Fruit fly (Drosophila melanogaster) whole organism, embryonic: ENCODE data around the gene Snx21.

Experiments used
- Atf3 ChIP-seq: fragments of 200-800 bp; sonication (Bioruptor generic); optimal IDR thresholded peaks from 3 replicates; lab custom pipeline; 2016; ENCODE audit warnings: missing biosample characterization, missing genetic modification characterization
- BEAF-32 ChIP-seq: fragments of 200-800 bp; sonication (Bioruptor generic); optimal IDR thresholded peaks from 3 replicates; lab custom pipeline; 2017; ENCODE audit warnings: missing biosample characterization, missing genetic modification characterization, mild to moderate bottlenecking, moderate library complexity, missing genetic modification reagents
- Bgb ChIP-seq: fragments of 200-800 bp; sonication (Bioruptor generic); IDR thresholded peaks from 2 replicates; pipeline ENCODE4 v1.3.6; 2022; ENCODE audit warnings: missing biosample characterization, missing genetic modification characterization; ENCODE audit not compliant: partially characterized antibody
- CG10321 ChIP-seq: fragments of 200-800 bp; sonication (Bioruptor generic); IDR thresholded peaks from 2 replicates; pipeline ENCODE4 v1.3.6; 2022; ENCODE audit warnings: missing biosample characterization, missing genetic modification characterization
- CG10431 ChIP-seq: fragments of 200-800 bp; sonication (Bioruptor generic); optimal IDR thresholded peaks from 3 replicates; lab custom pipeline; 2018; ENCODE audit warnings: missing biosample characterization, mild to moderate bottlenecking, missing genetic modification characterization
- CG12071 ChIP-seq: fragments of 200-800 bp; sonication (Bioruptor generic); optimal IDR thresholded peaks from 3 replicates; lab custom pipeline; 2018; ENCODE audit warnings: missing biosample characterization, mild to moderate bottlenecking, missing genetic modification characterization
- CG13123 ChIP-seq: fragments of 200-800 bp; sonication (Bioruptor generic); optimal IDR thresholded peaks from 2 replicates; lab custom pipeline; 2016; ENCODE audit warnings: missing biosample characterization, missing genetic modification characterization
- CG13775 ChIP-seq: fragments of 200-800 bp; sonication (Bioruptor generic); optimal IDR thresholded peaks from 3 replicates; lab custom pipeline; 2017; ENCODE audit warnings: missing biosample characterization, mild to moderate bottlenecking, missing genetic modification characterization
- CG15269 ChIP-seq: fragments of 200-800 bp; sonication (Bioruptor generic); optimal IDR thresholded peaks from 2 replicates; lab custom pipeline; 2018; ENCODE audit warnings: missing biosample characterization, mild to moderate bottlenecking, missing genetic modification characterization, moderate library complexity
- CG15479 ChIP-seq: fragments of 200-800 bp; sonication (Bioruptor generic); optimal IDR thresholded peaks from 3 replicates; lab custom pipeline; 2019; ENCODE audit warnings: missing biosample characterization, mild to moderate bottlenecking, missing genetic modification characterization, moderate library complexity
- CG15696 ChIP-seq: fragments of 200-800 bp; sonication (Bioruptor generic); optimal IDR thresholded peaks from 2 replicates; lab custom pipeline; 2019; ENCODE audit warnings: missing biosample characterization, mild to moderate bottlenecking, missing genetic modification characterization, moderate library complexity
- CG18011 ChIP-seq: fragments of 200-800 bp; sonication (Bioruptor generic); optimal IDR thresholded peaks from 2 replicates; lab custom pipeline; 2017; ENCODE audit warnings: missing biosample characterization, missing genetic modification characterization, mild to moderate bottlenecking, moderate library complexity, missing genotype
- CG3281 ChIP-seq: fragments of 200-800 bp; sonication (Bioruptor generic); optimal IDR thresholded peaks from 3 replicates; lab custom pipeline; 2017; ENCODE audit warnings: missing biosample characterization, mild to moderate bottlenecking, missing genetic modification characterization
- CG5180 ChIP-seq: fragments of 200-800 bp; sonication (Bioruptor generic); optimal IDR thresholded peaks from 3 replicates; lab custom pipeline; 2017; ENCODE audit warnings: missing biosample characterization, missing genetic modification characterization, mild to moderate bottlenecking, moderate library complexity, missing genetic modification reagents
- CG6175 ChIP-seq: fragments of 200-800 bp; sonication (Bioruptor generic); IDR thresholded peaks from 3 replicates; pipeline ENCODE4 v1.3.6; 2022; ENCODE audit warnings: missing biosample characterization, missing genetic modification characterization
- CG6254 ChIP-seq: fragments of 200-800 bp; sonication (Bioruptor generic); optimal IDR thresholded peaks from 3 replicates; lab custom pipeline; 2017; ENCODE audit warnings: mild to moderate bottlenecking, missing biosample characterization, missing genetic modification reagents, missing genetic modification characterization
- CG7928 ChIP-seq: fragments of 200-800 bp; sonication (Bioruptor generic); optimal IDR thresholded peaks from 2 replicates; lab custom pipeline; 2017; ENCODE audit warnings: missing biosample characterization, mild to moderate bottlenecking, missing genetic modification characterization
- CG8290 ChIP-seq, 3 experiments: fragments of 200-800 bp; sonication (Bioruptor generic); optimal IDR thresholded peaks; 2 replicates each; lab custom pipeline; 2016 to 2019; ENCODE audit warnings: missing biosample characterization in 3 of 3, missing genetic modification characterization in 3 of 3, mild to moderate bottlenecking in 2 of 3, moderate library complexity in 1 of 3
- CG9609 ChIP-seq: fragments of 200-800 bp; sonication (Bioruptor generic); optimal IDR thresholded peaks from 3 replicates; lab custom pipeline; 2016; ENCODE audit warnings: missing biosample characterization, missing genetic modification characterization
- CG9932 ChIP-seq: fragments of 200-800 bp; sonication (Bioruptor generic); IDR thresholded peaks from 2 replicates; pipeline ENCODE4 v1.3.6; 2022; ENCODE audit warnings: missing biosample characterization, missing genetic modification characterization
- CTCF ChIP-seq: fragments of 200-800 bp; sonication (Bioruptor generic); optimal IDR thresholded peaks from 2 replicates; lab custom pipeline; 2017; ENCODE audit warnings: missing biosample characterization, mild to moderate bottlenecking, missing genetic modification characterization, moderate library complexity
- D19B ChIP-seq: fragments of 200-800 bp; sonication (Bioruptor generic); optimal IDR thresholded peaks from 2 replicates; lab custom pipeline; 2017; ENCODE audit warnings: missing biosample characterization, mild to moderate bottlenecking, missing genetic modification characterization
- Fer2 ChIP-seq: fragments of 200-800 bp; sonication (Bioruptor generic); optimal IDR thresholded peaks from 2 replicates; lab custom pipeline; 2018; ENCODE audit warnings: missing biosample characterization, mild to moderate bottlenecking, missing genetic modification characterization, moderate library complexity
- GATAe ChIP-seq: fragments of 200-800 bp; sonication (Bioruptor generic); conservative IDR thresholded peaks from 2 replicates; pipeline ENCODE4 v1.3.6; 2022; ENCODE audit warnings: missing biosample characterization, missing genetic modification characterization
- H15 ChIP-seq: fragments of 200-800 bp; sonication (Bioruptor generic); IDR thresholded peaks from 3 replicates; pipeline ENCODE4 v1.3.6; 2022; ENCODE audit warnings: missing biosample characterization, missing genetic modification characterization
- H2.0 ChIP-seq: fragments of 200-800 bp; sonication (Bioruptor generic); IDR thresholded peaks from 2 replicates; pipeline ENCODE4 v1.3.6; 2022; ENCODE audit warnings: missing biosample characterization, missing genetic modification characterization
- HmgZ ChIP-seq: fragments of 200-800 bp; sonication (Bioruptor generic); optimal IDR thresholded peaks from 2 replicates; lab custom pipeline; 2018; ENCODE audit warnings: missing biosample characterization, mild to moderate bottlenecking, missing genetic modification characterization
- Hmr ChIP-seq: fragments of 200-800 bp; sonication (Bioruptor generic); optimal IDR thresholded peaks from 3 replicates; lab custom pipeline; 2017; ENCODE audit warnings: mild to moderate bottlenecking, missing biosample characterization, missing genetic modification reagents, missing genetic modification characterization
- Hr39 ChIP-seq: fragments of >200 bp; optimal IDR thresholded peaks from 2 replicates; lab custom pipeline; 2017
- Opbp ChIP-seq: fragments of 200-800 bp; sonication (Bioruptor generic); IDR thresholded peaks from 3 replicates; pipeline ENCODE4 v1.3.6; 2022; ENCODE audit warnings: missing biosample characterization, missing genetic modification characterization; ENCODE audit not compliant: partially characterized antibody
- Side ChIP-seq: fragments of 200-800 bp; sonication (Bioruptor generic); optimal IDR thresholded peaks from 2 replicates; lab custom pipeline; 2016; ENCODE audit warnings: missing biosample characterization, missing genetic modification characterization
- Sox102F ChIP-seq: fragments of 200-800 bp; sonication (Bioruptor generic); optimal IDR thresholded peaks from 2 replicates; lab custom pipeline; 2018; ENCODE audit warnings: missing biosample characterization, mild to moderate bottlenecking, missing genetic modification characterization, moderate library complexity
- ara ChIP-seq: fragments of 200-800 bp; sonication (Bioruptor generic); IDR thresholded peaks from 2 replicates; pipeline ENCODE4 v1.3.6; 2022; ENCODE audit warnings: missing biosample characterization, missing genetic modification characterization
- bigmax ChIP-seq: fragments of 200-800 bp; sonication (Bioruptor generic); optimal IDR thresholded peaks from 2 replicates; lab custom pipeline; 2018; ENCODE audit warnings: missing biosample characterization, mild to moderate bottlenecking, missing genetic modification characterization
- cg ChIP-seq: fragments of 200-800 bp; sonication (Bioruptor generic); optimal IDR thresholded peaks from 3 replicates; lab custom pipeline; 2019; ENCODE audit warnings: missing biosample characterization, mild to moderate bottlenecking, missing genetic modification characterization, moderate library complexity
- da ChIP-seq: fragments of 200-800 bp; sonication (Bioruptor generic); optimal IDR thresholded peaks from 2 replicates; lab custom pipeline; 2016; ENCODE audit warnings: missing biosample characterization, missing genetic modification characterization
- danr ChIP-seq: fragments of 200-800 bp; sonication (Bioruptor generic); IDR thresholded peaks from 2 replicates; pipeline ENCODE4 v1.3.6; 2022; ENCODE audit warnings: missing biosample characterization, missing genetic modification characterization
- gfzf ChIP-seq: fragments of 200-800 bp; sonication (Bioruptor generic); optimal IDR thresholded peaks from 2 replicates; lab custom pipeline; 2016; ENCODE audit warnings: missing biosample characterization, mild to moderate bottlenecking, missing genetic modification characterization, moderate library complexity
- grau ChIP-seq: fragments of 200-800 bp; optimal IDR thresholded peaks from 3 replicates; lab custom pipeline; 2019; ENCODE audit warnings: missing biosample characterization, mild to moderate bottlenecking, missing genetic modification characterization, moderate library complexity
- gsb ChIP-seq: fragments of 200-800 bp; sonication (Bioruptor generic); IDR thresholded peaks from 2 replicates; pipeline ENCODE4 v1.3.6; 2022; ENCODE audit warnings: missing biosample characterization, missing genetic modification characterization
- hbn ChIP-seq: fragments of 200-800 bp; sonication (Bioruptor generic); IDR thresholded peaks from 2 replicates; pipeline ENCODE4 v1.3.6; 2022; ENCODE audit warnings: missing biosample characterization, missing genetic modification characterization; ENCODE audit not compliant: partially characterized antibody
- kay ChIP-seq: fragments of 200-800 bp; sonication (Bioruptor generic); optimal IDR thresholded peaks from 2 replicates; lab custom pipeline; 2016; ENCODE audit warnings: missing biosample characterization, missing genetic modification characterization
- klu ChIP-seq: fragments of 200-800 bp; sonication (Bioruptor generic); IDR thresholded peaks from 2 replicates; pipeline ENCODE4 v1.3.6; 2022; ENCODE audit warnings: missing biosample characterization, missing genetic modification characterization
- oc ChIP-seq: fragments of 200-800 bp; sonication (Bioruptor generic); optimal IDR thresholded peaks from 2 replicates; lab custom pipeline; 2018; ENCODE audit warnings: missing biosample characterization, mild to moderate bottlenecking, missing genetic modification characterization, moderate library complexity
- scrt ChIP-seq: fragments of 200-800 bp; sonication (Bioruptor generic); optimal IDR thresholded peaks from 2 replicates; lab custom pipeline; 2018; ENCODE audit warnings: missing biosample characterization, mild to moderate bottlenecking, missing genetic modification characterization, moderate library complexity
- sens-2 ChIP-seq: fragments of 200-800 bp; sonication (Bioruptor generic); IDR thresholded peaks from 2 replicates; pipeline ENCODE4 v1.3.6; 2022; ENCODE audit warnings: missing biosample characterization, missing genetic modification characterization
- sisA ChIP-seq: fragments of 200-800 bp; sonication (Bioruptor generic); IDR thresholded peaks from 2 replicates; pipeline ENCODE4 v1.3.6; 2022; ENCODE audit warnings: missing biosample characterization, missing genetic modification characterization
- stwl ChIP-seq: fragments of 200-800 bp; sonication (Bioruptor generic); optimal IDR thresholded peaks from 3 replicates; lab custom pipeline; 2018; ENCODE audit warnings: missing biosample characterization, mild to moderate bottlenecking, missing genetic modification characterization, moderate library complexity
- zen2 ChIP-seq: fragments of 200-800 bp; sonication (Bioruptor generic); IDR thresholded peaks from 3 replicates; pipeline ENCODE4 v1.3.6; 2022; ENCODE audit warnings: missing biosample characterization, missing genetic modification characterization; ENCODE audit not compliant: partially characterized antibody

Snx21 gene

DNA sequence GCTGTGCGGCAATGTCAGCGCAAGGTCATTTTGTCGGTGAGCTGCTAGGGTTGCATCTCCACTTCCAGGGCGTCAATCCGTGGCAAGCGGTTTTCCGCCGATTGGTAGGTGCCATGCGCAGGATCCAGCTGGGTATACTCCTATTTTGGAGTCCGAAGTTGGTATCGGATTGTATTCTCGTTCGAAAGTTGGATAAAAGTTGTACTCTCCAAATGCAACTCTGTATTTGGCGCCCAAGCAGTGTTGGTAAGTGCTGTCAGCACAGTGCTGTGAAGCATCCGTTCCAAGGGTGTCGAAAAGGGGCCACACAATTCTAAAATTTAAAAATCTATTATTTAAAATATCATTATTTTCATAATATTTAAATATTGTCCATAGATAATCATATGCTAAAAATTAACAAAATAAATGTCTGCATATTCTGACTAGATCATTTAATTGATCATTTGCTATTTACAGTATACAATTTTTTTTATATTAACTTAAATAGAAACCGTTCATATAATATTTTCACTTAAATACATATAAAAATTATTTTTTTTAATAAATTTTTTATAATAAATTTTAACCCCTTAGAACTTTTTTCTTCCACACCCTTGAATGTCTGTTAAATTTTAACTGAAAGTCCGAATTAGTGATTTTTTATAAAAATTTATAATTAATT lies 16.9 kb downstream of the Snx21 start (continued):
- TF ChIP-seq CG15696 (tag; lab: Kevin White, UChicago) (peak; percentile 58), CG9932 (GFP tag; lab: Robert Waterston, UW) (peak; percentile 96), CG15479 (GFP tag; lab: Kevin White, UChicago) (no peak), Fer2 (tag; lab: Kevin White, UChicago) (peak; percentile 82), CG6254 (GFP tag; lab: Kevin White, UChicago) (no peak), oc (tag; lab: Kevin White, UChicago) (no peak), Bgb (GFP tag; lab: Robert Waterston, UW) (peak; percentile 34; the same call in 1 of the 2 replicates), grau (tag; lab: Kevin White, UChicago) (peak; percentile 93), Hmr (GFP tag; lab: Kevin White, UChicago) (peak; percentile 94), Side (peak; percentile 84), scrt (no peak), CG10431 (GFP tag; lab: Kevin White, UChicago) (peak; percentile 71), cg (GFP tag; lab: Kevin White, UChicago) (no peak), Sox102F (GFP tag; lab: Kevin White, UChicago) (peak; percentile 75), danr (GFP tag; lab: Robert Waterston, UW) (peak; percentile 75), CG15269 (tag; lab: Kevin White, UChicago) (peak; percentile 90), CG5180 (GFP tag; lab: Kevin White, UChicago) (peak; percentile 43), H2.0 (peak; percentile 83), CG7928 (GFP tag; lab: Kevin White, UChicago) (peak; percentile 99), CG9609 (GFP tag; lab: Kevin White, UChicago) (peak; percentile 82), CG3281 (GFP tag; lab: Kevin White, UChicago) (peak; percentile 96), D19B (GFP tag; lab: Kevin White, UChicago) (peak; percentile 73), hbn (GFP tag; lab: Robert Waterston, UW) (peak; percentile 17; the same call in 1 of the 2 replicates), Atf3 (peak; percentile 56), CG12071 (GFP tag; lab: Kevin White, UChicago) (no peak), gfzf (peak; percentile 33), CG13123 (GFP tag; lab: Kevin White, UChicago) (peak; percentile 72), CG8290 (GFP tag; optimal IDR thresholded peaks at IDR 0.05; lab: Kevin White, UChicago) (peak; percentile 82), CG8290 (tag; optimal IDR thresholded peaks at IDR 0.05; lab: Kevin White, UChicago) (peak; percentile 94 to 96), GATAe (peak; percentile 68), sisA (GFP tag; lab: Robert Waterston, UW) (peak; percentile 88), gsb (peak; percentile 73), Opbp (GFP tag; lab: Robert Waterston, UW) (peak; percentile 63), stwl (peak; percentile 94), klu (GFP tag; lab: Robert Waterston, UW) (peak; percentile 81), CG18011 (peak; percentile 74), CG10321 (GFP tag; lab: Robert Waterston, UW) (peak; percentile 42), bigmax (peak; percentile 53), da (GFP tag; lab: Kevin White, UChicago) (no peak), CG13775 (GFP tag; lab: Kevin White, UChicago) (peak; percentile 87), H15 (GFP tag; lab: Robert Waterston, UW) (peak; percentile 77), HmgZ (tag; lab: Kevin White, UChicago) (peak; percentile 90), Hr39 (lab: Kevin White, UChicago) (no peak), BEAF-32 (GFP tag; lab: Kevin White, UChicago) (peak; percentile 53), sens-2 (GFP tag; lab: Robert Waterston, UW) (no peak; the same call in 1 of the 2 replicates), CG6175 (GFP tag; lab: Robert Waterston, UW) (peak; percentile 81), kay (GFP tag; lab: Kevin White, UChicago) (peak; percentile 65), CTCF (peak; percentile 47), ara (GFP tag; lab: Robert Waterston, UW) (peak; percentile 76), zen2 (GFP tag; lab: Robert Waterston, UW) (no peak; the same call in 2 of the 3 replicates)
